Worm (Caenorhabditis elegans) whole organism, L4 larva: ENCODE results near the gene H02F09.2.

Experiments
- aly-2 ChIP-seq: sonication (generic microtip); optimal IDR thresholded peaks from 2 replicates; lab custom pipeline; 2018; ENCODE audit warnings: missing biosample characterization, missing genetic modification characterization
- daf-12 ChIP-seq: fragments of 150-350 bp; optimal IDR thresholded peaks from 2 replicates; lab custom pipeline; 2014; ENCODE audit warnings: missing biosample characterization, missing genetic modification reagents, missing genetic modification characterization
- dmd-9 ChIP-seq: fragments of 200-800 bp; sonication (Bioruptor generic); IDR thresholded peaks from 2 replicates; pipeline ENCODE4 v1.3.6; 2022; ENCODE audit warnings: missing genetic modification reagents, missing genetic modification characterization, missing compliant biosample characterization
- dpl-1 ChIP-seq: fragments of 150-350 bp; optimal IDR thresholded peaks from 2 replicates; lab custom pipeline; 2014; ENCODE audit warnings: missing biosample characterization, missing genetic modification reagents, missing genetic modification characterization
- mep-1 ChIP-seq: fragments of 150-350 bp; sonication (generic microtip); optimal IDR thresholded peaks from 3 replicates; lab custom pipeline; 2014; ENCODE audit warnings: missing biosample characterization, missing genetic modification characterization
- nhr-11 ChIP-seq: fragments of 150-350 bp; optimal IDR thresholded peaks from 2 replicates; lab custom pipeline; 2014; ENCODE audit warnings: missing biosample characterization, missing genetic modification characterization
- nhr-28 ChIP-seq: fragments of 150-350 bp; optimal IDR thresholded peaks from 2 replicates; lab custom pipeline; 2014; ENCODE audit warnings: missing biosample characterization, missing genetic modification characterization
- nhr-42 ChIP-seq: fragments of 200-800 bp; sonication (Bioruptor generic); IDR thresholded peaks from 2 replicates; pipeline ENCODE4 v1.3.6; 2022; ENCODE audit warnings: missing genetic modification characterization, missing compliant biosample characterization
- nhr-6 ChIP-seq: fragments of 150-350 bp; optimal IDR thresholded peaks from 2 replicates; lab custom pipeline; 2014; ENCODE audit warnings: missing biosample characterization, missing genetic modification characterization
- pqm-1 ChIP-seq: sonication (generic microtip); optimal IDR thresholded peaks from 2 replicates; lab custom pipeline; 2017; ENCODE audit warnings: missing biosample characterization, missing genetic modification characterization
- sdz-12 ChIP-seq: fragments of 200-800 bp; sonication (Bioruptor generic); optimal IDR thresholded peaks from 2 replicates; lab custom pipeline; 2018; ENCODE audit warnings: mild to moderate bottlenecking, missing genetic modification characterization, missing compliant biosample characterization
- snpc-4 ChIP-seq: fragments of 150-350 bp; optimal IDR thresholded peaks from 2 replicates; lab custom pipeline; 2014; ENCODE audit warnings: missing biosample characterization, missing genetic modification characterization
- vab-7 ChIP-seq: fragments of 200-800 bp; sonication (Bioruptor generic); IDR thresholded peaks from 2 replicates; pipeline ENCODE4 v1.3.6; 2022; ENCODE audit warnings: missing genetic modification reagents, missing genetic modification characterization, missing compliant biosample characterization
- zfp-2 ChIP-seq: sonication (generic microtip); optimal IDR thresholded peaks from 2 replicates; lab custom pipeline; 2016; ENCODE audit warnings: mild to moderate bottlenecking, missing genetic modification characterization, missing compliant biosample characterization

ce11 chrX:1541072-1541471 is 31.0 kb upstream of the H02F09.2 start:
- no peak for TF ChIP-seq dpl-1 (GFP tag; lab: Kevin White, UChicago)
- peak; percentile 78 for TF ChIP-seq pqm-1 (tag; lab: Kevin White, UChicago)
- TF ChIP-seq aly-2 (tag; lab: Kevin White, UChicago) = no peak
- no peak for TF ChIP-seq nhr-11 (tag; lab: Kevin White, UChicago)
- peak; percentile 90 for TF ChIP-seq nhr-28 (tag; lab: Kevin White, UChicago)
- no peak for TF ChIP-seq snpc-4 (tag; lab: Kevin White, UChicago)
- TF ChIP-seq zfp-2 (tag; lab: Kevin White, UChicago) = no peak
- no peak for TF ChIP-seq nhr-42 (GFP tag; lab: Robert Waterston, UW)
- TF ChIP-seq vab-7 (GFP tag; lab: Robert Waterston, UW) = no peak
- TF ChIP-seq mep-1 (tag; lab: Kevin White, UChicago) = no peak
- no peak for TF ChIP-seq daf-12
- TF ChIP-seq nhr-6 (tag; lab: Kevin White, UChicago) = no peak
- no peak for TF ChIP-seq dmd-9
- no peak for TF ChIP-seq sdz-12 (GFP tag; lab: Kevin White, UChicago)
